Worm (Caenorhabditis elegans) whole organism, early embryonic: Measurements from ENCODE around the gene C05A2.4.

ENCODE experiments used
- B0310.2 ChIP-seq: sonication (generic microtip); optimal IDR thresholded peaks from 2 replicates; lab custom pipeline; 2016; ENCODE audit warnings: mild to moderate bottlenecking, missing genetic modification characterization, missing compliant biosample characterization
- ama-1 ChIP-seq: fragments of 150-350 bp; optimal IDR thresholded peaks from 2 replicates; lab custom pipeline; 2014
- ceh-13 ChIP-seq: fragments of 200-800 bp; sonication (Bioruptor generic); optimal IDR thresholded peaks from 2 replicates; lab custom pipeline; 2018; ENCODE audit warnings: mild to moderate bottlenecking, missing genetic modification characterization, missing compliant biosample characterization
- ceh-36 ChIP-seq: sonication (generic microtip); optimal IDR thresholded peaks from 2 replicates; lab custom pipeline; 2016; ENCODE audit warnings: missing genetic modification characterization, inconsistent platforms, missing compliant biosample characterization
- hmg-4 ChIP-seq: fragments of 200-800 bp; sonication (Bioruptor generic); optimal IDR thresholded peaks from 2 replicates; lab custom pipeline; 2018; ENCODE audit warnings: mild to moderate bottlenecking, missing genetic modification characterization, missing compliant biosample characterization
- hnd-1 ChIP-seq: sonication (generic microtip); optimal IDR thresholded peaks from 2 replicates; lab custom pipeline; 2016; ENCODE audit warnings: missing genetic modification characterization, missing compliant biosample characterization
- pes-1 ChIP-seq: fragments of 200-800 bp; sonication (Bioruptor generic); IDR thresholded peaks from 2 replicates; pipeline ENCODE4 v1.3.6; 2022; ENCODE audit warnings: missing genetic modification reagents, missing genetic modification characterization, missing compliant biosample characterization
- sea-1 ChIP-seq: fragments of 200-800 bp; sonication (Bioruptor generic); conservative IDR thresholded peaks from 2 replicates; pipeline ENCODE4 v1.3.6; 2022; ENCODE audit warnings: missing genetic modification characterization, missing compliant biosample characterization
- tbx-37 ChIP-seq: fragments of 200-800 bp; sonication (Bioruptor generic); conservative IDR thresholded peaks from 2 replicates; pipeline ENCODE4 v1.3.6; 2022; ENCODE audit warnings: missing genetic modification reagents, missing genetic modification characterization, missing compliant biosample characterization

DNA sequence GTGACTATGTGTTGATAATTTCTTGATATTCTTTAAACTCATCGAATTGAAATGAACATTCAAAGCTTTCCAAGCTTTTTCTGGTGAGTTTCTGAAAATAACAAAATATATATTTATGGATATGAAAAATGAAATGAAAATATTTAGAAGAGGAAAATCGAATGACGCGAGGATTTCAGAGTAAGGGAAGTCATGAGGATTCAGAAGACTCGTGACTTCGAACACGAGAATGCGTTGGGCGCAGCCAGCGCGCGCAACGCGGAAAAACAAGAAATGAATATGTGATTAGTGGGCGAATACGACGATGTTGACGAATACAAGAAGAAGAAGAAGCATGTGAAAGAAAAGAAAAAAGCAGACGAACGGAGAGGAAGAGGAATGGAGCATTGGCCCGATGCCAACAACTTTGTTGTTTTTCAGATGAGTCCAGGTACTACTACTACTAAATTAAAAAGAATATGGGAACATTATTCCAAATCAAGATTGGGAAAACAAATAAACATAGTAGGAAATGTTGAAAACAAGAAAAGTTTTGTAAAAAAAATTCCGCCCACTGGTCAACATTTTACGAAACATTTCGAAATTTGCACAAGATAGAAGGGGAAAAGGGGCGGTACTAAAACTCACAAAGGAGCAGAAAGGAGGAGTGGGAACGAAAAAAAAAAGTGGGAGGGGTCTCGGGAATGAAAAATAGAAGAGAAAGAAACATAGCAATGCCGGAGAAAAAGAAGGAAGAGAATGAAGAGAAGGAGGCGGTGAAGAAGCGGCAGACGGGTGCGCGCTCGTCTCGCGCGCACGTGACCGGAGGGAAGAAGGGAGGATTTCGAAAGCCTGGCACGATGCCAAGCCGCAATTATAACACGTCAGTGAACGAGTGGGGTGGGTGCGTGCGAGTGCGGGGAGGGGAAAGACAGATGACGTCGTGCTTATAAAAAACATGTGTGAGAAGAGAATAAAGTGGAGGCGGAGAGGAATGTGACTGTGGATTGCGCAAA lies 20.2 kb downstream of the C05A2.4 start:
- no peak for TF ChIP-seq ama-1 (lab: Kevin White, UChicago)
- no peak for TF ChIP-seq hnd-1 (tag; lab: Kevin White, UChicago)
- TF ChIP-seq B0310.2 (tag; lab: Kevin White, UChicago): no peak
- no peak for TF ChIP-seq sea-1 (GFP tag; lab: Robert Waterston, UW)
- TF ChIP-seq pes-1 (GFP tag; lab: Robert Waterston, UW): no peak
- TF ChIP-seq ceh-36 (tag; lab: Kevin White, UChicago): no peak
- TF ChIP-seq tbx-37 (GFP tag; lab: Robert Waterston, UW): no peak
- peak; percentile 46 for TF ChIP-seq hmg-4 (GFP tag; lab: Kevin White, UChicago)
- TF ChIP-seq ceh-13 (GFP tag; lab: Kevin White, UChicago): no peak
